Fruit fly (Drosophila melanogaster): ENCODE results near the gene eIF4EHP.

The eIF4EHP gene

dm6 chr3R:24047998-24048511 lies 60.7 kb downstream of the eIF4EHP start, which contains the start of gene Rox8 (continued):
- 0 out of 3 replicates have a peak, but pooled peaks have one; percentile 58 for TF ChIP-seq hb (GFP tag; IDR thresholded peaks at IDR 0.05; ENCODE audit: partially characterized antibody)
- peak; percentile 68 for TF ChIP-seq nmo (GFP tag; optimal IDR thresholded peaks at IDR 0.05)
- peak; percentile 45 for TF ChIP-seq CG10147 (GFP tag; optimal IDR thresholded peaks at IDR 0.05)
- TF ChIP-seq zfh1 (GFP tag; IDR thresholded peaks at IDR 0.05): no peak
- no peak for TF ChIP-seq sim (GFP tag; IDR thresholded peaks at IDR 0.05)
- TF ChIP-seq CG3163 (GFP tag; optimal IDR thresholded peaks at IDR 0.05): peak; percentile 31
- TF ChIP-seq sr (GFP tag; IDR thresholded peaks at IDR 0.05): no peak
- peak; percentile 38; the same call in 1 of the 3 replicates for TF ChIP-seq Dbx (GFP tag; IDR thresholded peaks at IDR 0.05)
- no peak for TF ChIP-seq Trl (optimal IDR thresholded peaks at IDR 0.05)
- TF ChIP-seq Trl (GFP tag; optimal IDR thresholded peaks at IDR 0.05): peak; percentile 22
- TF ChIP-seq seq (GFP tag; IDR thresholded peaks at IDR 0.05): peak; percentile 35; the same call in 1 of the 2 replicates
- no peak for TF ChIP-seq CG32772 (GFP tag; IDR thresholded peaks at IDR 0.05)
- no peak for TF ChIP-seq CG10959 (GFP tag; IDR thresholded peaks at IDR 0.05)
- TF ChIP-seq CG15514 (GFP tag; optimal IDR thresholded peaks at IDR 0.05): peak; percentile 73
- peak; percentile 47; the same call in 1 of the 3 replicates for TF ChIP-seq knrl (GFP tag; IDR thresholded peaks at IDR 0.05; ENCODE audit: partially characterized antibody)
- no peak for TF ChIP-seq cato (GFP tag; optimal IDR thresholded peaks at IDR 0.05; ENCODE audit: borderline replicate concordance)
- no peak for TF ChIP-seq ash1 (GFP tag; optimal IDR thresholded peaks at IDR 0.05)
- TF ChIP-seq CG11398 (GFP tag; optimal IDR thresholded peaks at IDR 0.05): peak; percentile 11
- TF ChIP-seq z (GFP tag; IDR thresholded peaks at IDR 0.05): no peak
- TF ChIP-seq grn (GFP tag; optimal IDR thresholded peaks at IDR 0.05): no peak
- TF ChIP-seq CG33213 (GFP tag; optimal IDR thresholded peaks at IDR 0.05): peak; percentile 21
- TF ChIP-seq insv (GFP tag; optimal IDR thresholded peaks at IDR 0.05): peak in 1 of 2 experiments; percentile 1
- no peak for TF ChIP-seq fd102C (GFP tag; optimal IDR thresholded peaks at IDR 0.05)
- peak; percentile 16 for TF ChIP-seq shn (GFP tag; optimal IDR thresholded peaks at IDR 0.05)
- no peak for TF ChIP-seq CG1024 (GFP tag; IDR thresholded peaks at IDR 0.05)
- TF ChIP-seq CG18011 (GFP tag; optimal IDR thresholded peaks at IDR 0.05): no peak
- TF ChIP-seq Gsc (GFP tag; IDR thresholded peaks at IDR 0.05): no peak
- TF ChIP-seq Deaf1 (tag; optimal IDR thresholded peaks at IDR 0.05): peak; percentile 9
- no peak for TF ChIP-seq CG11695 (GFP tag; IDR thresholded peaks at IDR 0.05)
- TF ChIP-seq ems (GFP tag; optimal IDR thresholded peaks at IDR 0.05): peak; percentile 6
- TF ChIP-seq Fer1 (GFP tag; optimal IDR thresholded peaks at IDR 0.05): peak; percentile 61
- 0 out of 2 replicates have a peak, but pooled peaks have one; percentile 6 for TF ChIP-seq ap (GFP tag; IDR thresholded peaks at IDR 0.05)
- TF ChIP-seq br (optimal IDR thresholded peaks at IDR 0.05): no peak
- peak; percentile 38 for TF ChIP-seq sd (tag; optimal IDR thresholded peaks at IDR 0.05)
- TF ChIP-seq gt (GFP tag; IDR thresholded peaks at IDR 0.05): no peak
- TF ChIP-seq ken (GFP tag; IDR thresholded peaks at IDR 0.05): no peak
- TF ChIP-seq CG12104 (GFP tag; optimal IDR thresholded peaks at IDR 0.05): no peak
- peak; percentile 67 for TF ChIP-seq hkb (optimal IDR thresholded peaks at IDR 0.05)
- no peak for TF ChIP-seq hkb (GFP tag; IDR thresholded peaks at IDR 0.05)
- 0 out of 2 replicates have a peak, but pooled peaks have one; percentile 10 for TF ChIP-seq sob (GFP tag; IDR thresholded peaks at IDR 0.05)
- peak; percentile 39 for TF ChIP-seq HLH54F (GFP tag; optimal IDR thresholded peaks at IDR 0.05)
- TF ChIP-seq CG3995 (GFP tag; optimal IDR thresholded peaks at IDR 0.05): peak; percentile 47
- TF ChIP-seq jigr1 (GFP tag; IDR thresholded peaks at IDR 0.05): no peak
- TF ChIP-seq Nf-YA (GFP tag; IDR thresholded peaks at IDR 0.05): no peak
- peak; percentile 11 for TF ChIP-seq CG16863 (GFP tag; optimal IDR thresholded peaks at IDR 0.05)
- TF ChIP-seq Hr78 (GFP tag; optimal IDR thresholded peaks at IDR 0.05): peak in 1 of 2 experiments; percentile 64
- TF ChIP-seq sug (tag; optimal IDR thresholded peaks at IDR 0.05): peak; percentile 65
- TF ChIP-seq ro (GFP tag; IDR thresholded peaks at IDR 0.05): no peak
- peak; percentile 6 for TF ChIP-seq CG17912 (GFP tag; optimal IDR thresholded peaks at IDR 0.05)
- no peak for TF ChIP-seq H2.0 (GFP tag; IDR thresholded peaks at IDR 0.05)
- peak; percentile 99 for TF ChIP-seq phol (tag; optimal IDR thresholded peaks at IDR 0.05)
- no peak for TF ChIP-seq Sry-β (GFP tag; optimal IDR thresholded peaks at IDR 0.05)
